Fruit fly (Drosophila melanogaster) whole organism, prepupa: ENCODE measurements around the gene CG7912.

Source experiments
- Blimp-1 ChIP-seq: fragments of 200-800 bp; sonication (Bioruptor generic); optimal IDR thresholded peaks from 3 replicates; lab custom pipeline; 2017; ENCODE audit warnings: missing biosample characterization, missing genetic modification characterization, mild to moderate bottlenecking, moderate library complexity, missing genetic modification reagents
- CG10669 ChIP-seq: fragments of 200-800 bp; sonication (Bioruptor generic); optimal IDR thresholded peaks from 3 replicates; lab custom pipeline; 2018; ENCODE audit warnings: missing biosample characterization, mild to moderate bottlenecking, missing genetic modification characterization, moderate library complexity
- CG11902 ChIP-seq: fragments of 200-800 bp; sonication (Bioruptor generic); optimal IDR thresholded peaks from 3 replicates; lab custom pipeline; 2016; ENCODE audit warnings: missing biosample characterization, missing genetic modification characterization
- CG15336 ChIP-seq: fragments of 200-800 bp; sonication (Bioruptor generic); IDR thresholded peaks from 2 replicates; pipeline ENCODE4 v1.3.6; 2022; ENCODE audit warnings: missing biosample characterization, missing genetic modification characterization
- CG1621 ChIP-seq: fragments of 200-800 bp; sonication (Bioruptor generic); optimal IDR thresholded peaks from 3 replicates; lab custom pipeline; 2018; ENCODE audit warnings: missing biosample characterization, mild to moderate bottlenecking, missing genetic modification characterization
- CG3032 ChIP-seq: fragments of 200-800 bp; optimal IDR thresholded peaks from 2 replicates; lab custom pipeline; 2019; ENCODE audit warnings: missing biosample characterization, mild to moderate bottlenecking, missing genetic modification characterization, moderate library complexity
- CG31627 ChIP-seq: fragments of 200-800 bp; sonication (Bioruptor generic); optimal IDR thresholded peaks from 3 replicates; lab custom pipeline; 2016; ENCODE audit warnings: missing biosample characterization, missing genetic modification characterization
- CG32006 ChIP-seq: fragments of 200-800 bp; sonication (Bioruptor generic); optimal IDR thresholded peaks from 3 replicates; lab custom pipeline; 2017; ENCODE audit warnings: missing biosample characterization, mild to moderate bottlenecking, missing genetic modification characterization
- CG34406 ChIP-seq: fragments of 200-800 bp; sonication (Bioruptor generic); optimal IDR thresholded peaks from 3 replicates; lab custom pipeline; 2016; ENCODE audit warnings: missing biosample characterization, missing genetic modification characterization
- CG6163 ChIP-seq: fragments of 200-800 bp; sonication (Bioruptor generic); IDR thresholded peaks from 3 replicates; pipeline ENCODE4 v1.3.6; 2022; ENCODE audit warnings: missing biosample characterization, missing genetic modification characterization
- CG6808 ChIP-seq: fragments of 200-800 bp; sonication (Bioruptor generic); optimal IDR thresholded peaks from 3 replicates; lab custom pipeline; 2017; ENCODE audit warnings: missing biosample characterization, missing genetic modification characterization, mild to moderate bottlenecking, moderate library complexity, missing genetic modification reagents
- CG6854 ChIP-seq: fragments of 200-800 bp; sonication (Bioruptor generic); optimal IDR thresholded peaks from 2 replicates; lab custom pipeline; 2017; ENCODE audit warnings: missing biosample characterization, mild to moderate bottlenecking, missing genetic modification characterization
- CG8632 ChIP-seq: fragments of 200-800 bp; sonication (Bioruptor generic); optimal IDR thresholded peaks from 3 replicates; lab custom pipeline; 2016; ENCODE audit warnings: missing biosample characterization, missing genetic modification characterization
- CG9139 ChIP-seq: fragments of 200-800 bp; sonication (Bioruptor generic); optimal IDR thresholded peaks from 3 replicates; lab custom pipeline; 2017; ENCODE audit warnings: missing biosample characterization, mild to moderate bottlenecking, missing genetic modification characterization
- Eip78C ChIP-seq: fragments of 200-800 bp; sonication (Bioruptor generic); peaks from one replicate; lab custom pipeline; 2016; ENCODE audit warnings: missing biosample characterization, missing genetic modification characterization
- Eip93F ChIP-seq: fragments of 200-800 bp; sonication (Bioruptor generic); optimal IDR thresholded peaks from 2 replicates; lab custom pipeline; 2016; ENCODE audit warnings: missing biosample characterization, mild to moderate bottlenecking, missing genetic modification characterization
- Ets96B ChIP-seq: fragments of 200-800 bp; optimal IDR thresholded peaks from 2 replicates; lab custom pipeline; 2019; ENCODE audit warnings: missing biosample characterization, mild to moderate bottlenecking, missing genetic modification characterization, moderate library complexity
- Gug ChIP-seq: fragments of 200-800 bp; sonication (Bioruptor generic); IDR thresholded peaks from 2 replicates; pipeline ENCODE4 v1.3.6; 2022; ENCODE audit warnings: missing biosample characterization, missing genetic modification characterization
- Hr38 ChIP-seq: sonication (Bioruptor generic); optimal IDR thresholded peaks from 2 replicates; lab custom pipeline; 2016; ENCODE audit warnings: missing biosample characterization, missing genetic modification characterization
- Hr39 ChIP-seq: fragments of 200-800 bp; sonication (Bioruptor generic); optimal IDR thresholded peaks from 2 replicates; lab custom pipeline; 2016; ENCODE audit warnings: missing biosample characterization, missing genetic modification characterization
- Hr4 ChIP-seq: fragments of 200-800 bp; sonication (Bioruptor generic); optimal IDR thresholded peaks from 3 replicates; lab custom pipeline; 2016; ENCODE audit warnings: missing biosample characterization, missing genetic modification characterization
- Lpt ChIP-seq: fragments of 200-800 bp; sonication (Bioruptor generic); optimal IDR thresholded peaks from 3 replicates; lab custom pipeline; 2016; ENCODE audit warnings: missing biosample characterization, missing genetic modification characterization
- Met ChIP-seq: fragments of 200-800 bp; sonication (Bioruptor generic); optimal IDR thresholded peaks from 3 replicates; lab custom pipeline; 2016; ENCODE audit warnings: missing biosample characterization, missing genetic modification characterization
- OdsH ChIP-seq: fragments of 200-800 bp; sonication (Bioruptor generic); optimal IDR thresholded peaks from 3 replicates; lab custom pipeline; 2016; ENCODE audit warnings: missing biosample characterization, missing genetic modification characterization
- Smox ChIP-seq: fragments of 200-800 bp; sonication (Bioruptor generic); optimal IDR thresholded peaks from 3 replicates; lab custom pipeline; 2016; ENCODE audit warnings: missing biosample characterization, missing genetic modification characterization
- Sox14 ChIP-seq: fragments of 200-800 bp; sonication (Bioruptor generic); optimal IDR thresholded peaks from 3 replicates; lab custom pipeline; 2016; ENCODE audit warnings: missing biosample characterization, missing genetic modification characterization
- Sox15 ChIP-seq: fragments of 200-800 bp; sonication (Bioruptor generic); optimal IDR thresholded peaks from 3 replicates; lab custom pipeline; 2016; ENCODE audit warnings: missing biosample characterization, missing genetic modification characterization
- achi ChIP-seq: fragments of 200-800 bp; sonication (Bioruptor generic); optimal IDR thresholded peaks from 3 replicates; lab custom pipeline; 2016; ENCODE audit warnings: missing biosample characterization, missing genetic modification characterization
- cyc ChIP-seq: fragments of 200-800 bp; sonication (Bioruptor generic); optimal IDR thresholded peaks from 3 replicates; lab custom pipeline; 2016; ENCODE audit warnings: missing biosample characterization, missing genetic modification characterization
- dac ChIP-seq: fragments of 200-800 bp; sonication (Bioruptor generic); optimal IDR thresholded peaks from 2 replicates; lab custom pipeline; 2017; ENCODE audit warnings: missing biosample characterization, mild to moderate bottlenecking, missing genetic modification characterization
- eg ChIP-seq: fragments of 200-800 bp; sonication (Bioruptor generic); IDR thresholded peaks from 3 replicates; pipeline ENCODE4 v1.3.6; 2022; ENCODE audit warnings: missing biosample characterization, missing genetic modification characterization
- esn ChIP-seq: fragments of 200-800 bp; sonication (Bioruptor generic); optimal IDR thresholded peaks from 2 replicates; lab custom pipeline; 2016; ENCODE audit warnings: missing biosample characterization, mild to moderate bottlenecking, missing genetic modification characterization, moderate library complexity
- fd59A ChIP-seq: fragments of 200-800 bp; sonication (Bioruptor generic); optimal IDR thresholded peaks from 2 replicates; lab custom pipeline; 2017; ENCODE audit warnings: missing biosample characterization, mild to moderate bottlenecking, missing genetic modification characterization, missing genetic modification reagents
- fd85E ChIP-seq: fragments of 200-800 bp; sonication (Bioruptor generic); optimal IDR thresholded peaks from 3 replicates; lab custom pipeline; 2016; ENCODE audit warnings: missing biosample characterization, missing genetic modification characterization
- fkh ChIP-seq: fragments of 200-800 bp; sonication (Bioruptor generic); optimal IDR thresholded peaks from 3 replicates; lab custom pipeline; 2017; ENCODE audit warnings: missing biosample characterization, mild to moderate bottlenecking, missing genetic modification characterization, moderate library complexity
- lz ChIP-seq: fragments of 200-800 bp; sonication (Bioruptor generic); optimal IDR thresholded peaks from 3 replicates; lab custom pipeline; 2016; ENCODE audit warnings: missing biosample characterization, missing genetic modification characterization
- net ChIP-seq: fragments of 200-800 bp; sonication (Bioruptor generic); optimal IDR thresholded peaks from 3 replicates; lab custom pipeline; 2016; ENCODE audit warnings: missing biosample characterization, missing genetic modification characterization
- salr ChIP-seq, 2 experiments: fragments of 200-800 bp; sonication (Bioruptor generic); optimal IDR thresholded peaks; 3 replicates each; lab custom pipeline; 2016 to 2018; ENCODE audit warnings: missing biosample characterization in 2 of 2, missing genetic modification characterization in 2 of 2, mild to moderate bottlenecking in 1 of 2
- svp ChIP-seq: fragments of 200-800 bp; sonication (Bioruptor generic); peaks from one replicate; lab custom pipeline; 2016; ENCODE audit warnings: missing biosample characterization, missing genetic modification characterization
- topi ChIP-seq: fragments of 200-800 bp; sonication (Bioruptor generic); optimal IDR thresholded peaks from 3 replicates; lab custom pipeline; 2016; ENCODE audit warnings: missing biosample characterization, missing genetic modification characterization

Gene CG7912

DNA sequence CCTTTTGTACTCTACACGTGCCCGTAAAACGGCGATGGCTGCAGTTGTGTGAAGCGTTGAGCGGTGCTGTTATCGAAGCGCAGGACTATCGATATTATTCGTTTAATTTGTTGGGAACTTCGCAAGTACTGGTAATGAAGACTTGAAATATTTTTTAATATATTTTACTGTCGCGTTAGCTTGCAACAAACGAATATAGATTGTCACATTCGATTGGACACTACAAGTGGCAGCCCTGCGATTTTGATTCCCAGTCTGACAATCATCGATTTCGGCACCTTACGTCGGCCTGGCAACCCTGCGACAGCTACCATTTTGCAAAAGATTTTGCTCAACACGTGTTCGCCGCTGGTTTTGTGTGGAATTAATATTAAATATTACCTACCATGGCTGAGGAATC, 4.3 kb downstream of the CG7912 start, which contains the start of the genes Nlp and Nph (continued):
- TF ChIP-seq Eip78C (GFP tag; lab: Kevin White, UChicago), result peak; percentile 44
- TF ChIP-seq CG31627 (GFP tag; lab: Kevin White, UChicago), result peak; percentile 13
- no peak for TF ChIP-seq svp (GFP tag; lab: Kevin White, UChicago)
- TF ChIP-seq CG6163, result no peak

DNA sequence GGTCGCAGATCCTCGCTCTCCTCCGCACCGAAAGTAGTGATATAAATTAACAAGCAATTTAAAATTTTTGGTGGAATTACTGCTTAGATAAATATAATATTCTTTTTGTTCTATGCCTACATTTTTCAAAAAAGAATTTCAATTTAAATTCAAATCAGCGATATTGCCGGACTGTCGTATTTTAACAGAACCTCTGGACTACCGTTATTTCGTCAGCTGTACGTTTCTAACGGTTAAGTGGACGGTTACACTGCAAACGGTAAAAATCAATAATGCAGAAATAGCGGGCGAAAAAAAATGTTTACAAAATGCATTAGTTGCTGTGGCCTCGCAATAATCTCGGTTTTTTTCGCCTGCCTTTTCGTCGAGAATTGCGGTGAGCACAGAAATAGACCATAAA, 8.7 kb downstream of the CG7912 start, which contains the start of gene Tace:
Gene Tace, plus strand, starts transcription at position 245 of the 400 bp plus-strand sequence.
- TF ChIP-seq Hr39 (GFP tag; lab: Kevin White, UChicago), result no peak
- no peak for TF ChIP-seq topi (GFP tag; lab: Kevin White, UChicago)
- no peak for TF ChIP-seq Blimp-1 (GFP tag; lab: Kevin White, UChicago)
- TF ChIP-seq CG1621 (tag; lab: Kevin White, UChicago), result no peak
- TF ChIP-seq CG10669 (GFP tag; lab: Kevin White, UChicago), result no peak
- TF ChIP-seq CG31627 (GFP tag; lab: Kevin White, UChicago), result no peak
- TF ChIP-seq OdsH (GFP tag; lab: Kevin White, UChicago), result no peak

DNA sequence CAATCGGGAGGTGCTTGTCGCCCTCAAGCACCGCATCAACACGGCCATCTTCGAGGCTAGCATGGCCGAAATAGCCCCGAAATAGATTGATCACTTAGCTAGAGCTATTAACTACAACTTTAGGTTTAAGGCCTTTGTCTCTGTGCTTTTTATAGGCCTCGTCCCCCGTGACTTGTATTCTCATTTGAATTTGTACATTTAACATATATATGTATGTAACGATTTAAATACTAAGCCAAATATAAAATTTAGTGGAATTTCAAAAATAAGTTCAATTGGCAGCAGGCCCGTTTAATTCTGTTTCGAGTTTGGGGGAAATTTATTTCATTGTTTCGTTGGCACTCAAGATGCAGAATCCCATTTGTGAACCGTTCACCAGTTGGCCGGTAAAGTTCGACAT, 9.5 kb downstream of the CG7912 start, which contains the start of gene CG34298:
Gene CG34298, plus strand, starts transcription at position 301 of the 400 bp plus-strand sequence.
- TF ChIP-seq Hr38 (GFP tag; lab: Kevin White, UChicago), result no peak
- no peak for TF ChIP-seq achi
- TF ChIP-seq CG1621 (tag; lab: Kevin White, UChicago), result no peak
- TF ChIP-seq CG11902, result no peak
- no peak for TF ChIP-seq CG9139

DNA sequence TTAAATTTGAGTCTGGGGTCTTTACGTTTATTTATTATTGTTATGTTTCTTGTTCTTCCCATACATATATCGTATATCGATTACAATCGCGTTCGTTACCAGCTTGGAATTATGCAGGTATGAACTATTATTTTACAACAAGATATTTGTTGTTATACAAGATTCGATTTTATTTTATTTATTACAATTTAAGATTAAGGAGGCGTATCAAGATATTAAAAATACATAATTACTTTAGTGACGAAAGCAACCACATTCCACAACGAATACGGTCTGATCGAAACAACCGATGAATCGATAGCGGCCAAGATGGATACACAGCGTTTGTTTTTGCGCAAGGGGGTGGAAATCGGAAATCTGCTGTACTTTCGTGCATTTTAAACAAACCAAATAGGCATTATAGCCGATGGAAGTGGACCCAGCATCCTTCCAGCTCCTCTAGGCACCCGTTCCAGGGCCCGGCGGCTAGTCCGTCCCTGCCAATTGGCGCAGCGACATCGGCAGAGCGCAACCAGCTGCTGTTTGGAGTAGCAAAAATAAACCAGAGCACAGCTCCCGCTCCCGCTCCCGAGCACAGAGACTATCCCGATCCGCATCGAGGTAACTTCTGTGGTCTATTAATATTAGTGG, 11.3 kb downstream of the CG7912 start, which contains the start of the genes CG15525 and CG11504:
Gene CG15525, minus strand, starts transcription at position 70 of the 630 bp plus-strand sequence.
Gene CG11504, plus strand, starts transcription at position 294 of the 630 bp plus-strand sequence.
- TF ChIP-seq cyc (GFP tag; lab: Kevin White, UChicago) (peak; percentile 49), fkh (peak; percentile 66), Hr4 (GFP tag; lab: Kevin White, UChicago) (no peak), fd85E (GFP tag; lab: Kevin White, UChicago) (no peak), CG6808 (GFP tag; lab: Kevin White, UChicago) (no peak), CG9139 (no peak), Met (GFP tag; lab: Kevin White, UChicago) (no peak), salr (GFP tag; optimal IDR thresholded peaks at IDR 0.05; lab: Kevin White, UChicago) (no peak), net (GFP tag; lab: Kevin White, UChicago) (no peak), Smox (GFP tag; lab: Kevin White, UChicago) (no peak), CG15336 (GFP tag; lab: Robert Waterston, UW) (no peak), Eip93F (GFP tag; lab: Kevin White, UChicago) (no peak), CG32006 (GFP tag; lab: Kevin White, UChicago) (no peak), dac (no peak), CG34406 (no peak), Sox14 (peak; percentile 80), CG11902 (peak; percentile 38), fd59A (GFP tag; lab: Kevin White, UChicago) (no peak), CG8632 (no peak), CG3032 (tag; lab: Kevin White, UChicago) (peak; percentile 20), Lpt (GFP tag; lab: Kevin White, UChicago) (no peak), lz (GFP tag; lab: Kevin White, UChicago) (peak; percentile 57), Gug (GFP tag; lab: Robert Waterston, UW) (peak; percentile 52; the same call in 1 of the 2 replicates), Eip78C (GFP tag; lab: Kevin White, UChicago) (peak; percentile 79), Ets96B (peak; percentile 33), svp (GFP tag; lab: Kevin White, UChicago) (no peak), CG6854 (GFP tag; lab: Kevin White, UChicago) (no peak), CG31627 (GFP tag; lab: Kevin White, UChicago) (peak; percentile 50), CG6163 (no peak), Sox15 (GFP tag; lab: Kevin White, UChicago) (no peak), eg (GFP tag; lab: Robert Waterston, UW) (no peak), Blimp-1 (GFP tag; lab: Kevin White, UChicago) (no peak), esn (peak; percentile 58), OdsH (GFP tag; lab: Kevin White, UChicago) (no peak)
